Worm (Caenorhabditis elegans) whole organism, mixed stage, embryonic: Measurements from ENCODE around the gene srlf-18.

Experiments
- bed-3 ChIP-seq: fragments of 200-800 bp; sonication (Bioruptor generic); optimal IDR thresholded peaks from 3 replicates; lab custom pipeline; 2018; ENCODE audit warnings: mild to moderate bottlenecking, missing genetic modification characterization, moderate library complexity, missing compliant biosample characterization
- hlh-1 ChIP-seq: fragments of 150-350 bp; optimal IDR thresholded peaks from 2 replicates; lab custom pipeline; 2014; ENCODE audit warnings: missing biosample characterization, missing genetic modification reagents, missing genetic modification characterization
- mep-1 ChIP-seq: fragments of 150-350 bp; optimal IDR thresholded peaks from 2 replicates; lab custom pipeline; 2017; ENCODE audit warnings: missing biosample characterization, missing genetic modification reagents, missing genetic modification characterization, inconsistent platforms
- nhr-76 ChIP-seq: sonication (generic microtip); optimal IDR thresholded peaks from 2 replicates; lab custom pipeline; 2017; ENCODE audit warnings: missing biosample characterization, missing genetic modification characterization

DNA sequence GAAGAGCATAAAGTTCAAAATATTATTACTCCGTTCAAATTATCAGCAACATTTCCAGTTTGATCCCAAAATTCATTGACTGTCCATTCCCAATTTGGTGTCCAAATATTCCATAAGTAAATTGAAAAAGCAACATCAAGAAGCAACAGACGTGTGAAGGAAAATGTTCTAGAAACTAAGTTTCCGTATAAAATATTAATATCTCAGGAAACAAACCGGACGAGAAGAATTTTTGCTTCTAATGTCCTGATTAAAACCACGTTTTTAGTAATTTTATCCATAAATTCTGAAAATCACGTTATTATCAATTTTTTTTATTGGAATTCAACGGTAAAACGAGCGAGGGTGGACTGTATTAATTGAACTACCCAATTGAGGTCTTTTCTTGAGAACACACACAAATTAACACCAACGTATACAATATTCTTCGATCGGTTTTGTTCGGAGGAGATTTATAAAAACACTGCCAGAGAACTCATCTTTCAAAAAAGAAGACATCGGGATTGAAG lies 45.7 kb upstream of the srlf-18 start, which contains the start of gene pigq-1:
- TF ChIP-seq bed-3, result no peak
- no peak for TF ChIP-seq hlh-1
- no peak for TF ChIP-seq mep-1 (tag; lab: Kevin White, UChicago)
- TF ChIP-seq nhr-76, result no peak
